Fruit fly (Drosophila melanogaster): ENCODE results near the gene CG3598.

Gene CG3598

dm6 chrX:2936727-2937126 is at the start of gene CG3598:
Gene CG3598, plus strand, starts transcription at chrX:2937027.
- TF ChIP-seq Clk (GFP tag; optimal IDR thresholded peaks at IDR 0.05): no peak
- no peak for TF ChIP-seq Mnt (GFP tag; optimal IDR thresholded peaks at IDR 0.05)
- no peak for TF ChIP-seq CG7101 (tag; optimal IDR thresholded peaks at IDR 0.05)
- TF ChIP-seq ovo (GFP tag; optimal IDR thresholded peaks at IDR 0.05): no peak
- no peak for TF ChIP-seq CG1620 (GFP tag; optimal IDR thresholded peaks at IDR 0.05)
- no peak for TF ChIP-seq pad (GFP tag; optimal IDR thresholded peaks at IDR 0.05)
- no peak for TF ChIP-seq CG12768 (GFP tag; optimal IDR thresholded peaks at IDR 0.05)
- TF ChIP-seq cnc (optimal IDR thresholded peaks at IDR 0.05): no peak
- no peak for TF ChIP-seq CG14711 (tag; optimal IDR thresholded peaks at IDR 0.05)
- TF ChIP-seq CG7045 (GFP tag; optimal IDR thresholded peaks at IDR 0.05): no peak
- TF ChIP-seq CG33017 (tag; optimal IDR thresholded peaks at IDR 0.05): no peak
- TF ChIP-seq cic (GFP tag; optimal IDR thresholded peaks at IDR 0.05): no peak
- TF ChIP-seq CG11617 (GFP tag; optimal IDR thresholded peaks at IDR 0.05): no peak
- no peak for TF ChIP-seq Hr96 (GFP tag; optimal IDR thresholded peaks at IDR 0.05)
- no peak for TF ChIP-seq bab1 (GFP tag; optimal IDR thresholded peaks at IDR 0.05)
- no peak for TF ChIP-seq Crg-1 (GFP tag; optimal IDR thresholded peaks at IDR 0.05)

dm6 chrX:2888211-2888610 is 48.6 kb upstream of the CG3598 start:
- TF ChIP-seq cnc (optimal IDR thresholded peaks at IDR 0.05) (no peak), cic (GFP tag; optimal IDR thresholded peaks at IDR 0.05) (no peak), CG7045 (GFP tag; optimal IDR thresholded peaks at IDR 0.05) (no peak), CG12768 (GFP tag; optimal IDR thresholded peaks at IDR 0.05) (no peak), pad (GFP tag; optimal IDR thresholded peaks at IDR 0.05) (no peak), CG1620 (GFP tag; optimal IDR thresholded peaks at IDR 0.05) (no peak), CG14711 (tag; optimal IDR thresholded peaks at IDR 0.05) (no peak), toe (GFP tag; optimal IDR thresholded peaks at IDR 0.05) (no peak), CG33017 (tag; optimal IDR thresholded peaks at IDR 0.05) (no peak), kay (GFP tag; ENCODE audit: borderline replicate concordance) (no peak), ovo (GFP tag; optimal IDR thresholded peaks at IDR 0.05) (no peak), CG7101 (tag; optimal IDR thresholded peaks at IDR 0.05) (no peak)

dm6 chrX:2890468-2890867 is 46.4 kb upstream of the CG3598 start, which contains the start of gene CG3526:
Gene CG3526, plus strand, starts transcription at chrX:2890768.
- TF ChIP-seq tj (GFP tag; optimal IDR thresholded peaks at IDR 0.05): no peak
- TF ChIP-seq Crg-1 (GFP tag; optimal IDR thresholded peaks at IDR 0.05): no peak
- TF ChIP-seq cic (GFP tag; optimal IDR thresholded peaks at IDR 0.05): no peak
- TF ChIP-seq toe (GFP tag; optimal IDR thresholded peaks at IDR 0.05): no peak
- no peak for TF ChIP-seq bab1 (GFP tag; optimal IDR thresholded peaks at IDR 0.05)
- TF ChIP-seq CG11617 (GFP tag; optimal IDR thresholded peaks at IDR 0.05): no peak
- no peak for TF ChIP-seq cnc (optimal IDR thresholded peaks at IDR 0.05)
- TF ChIP-seq kay (GFP tag; ENCODE audit: borderline replicate concordance): no peak
- TF ChIP-seq CG1620 (GFP tag; optimal IDR thresholded peaks at IDR 0.05): no peak
- no peak for TF ChIP-seq Clk (GFP tag; optimal IDR thresholded peaks at IDR 0.05)

- TF ChIP-seq CG11617 (GFP tag; optimal IDR thresholded peaks at IDR 0.05) (no peak), bab1 (GFP tag; optimal IDR thresholded peaks at IDR 0.05) (no peak), Mnt (GFP tag; optimal IDR thresholded peaks at IDR 0.05) (no peak), ovo (GFP tag; optimal IDR thresholded peaks at IDR 0.05) (no peak), pad (GFP tag; optimal IDR thresholded peaks at IDR 0.05) (no peak), Hr96 (GFP tag; optimal IDR thresholded peaks at IDR 0.05) (no peak), cic (GFP tag; optimal IDR thresholded peaks at IDR 0.05) (no peak), CG7101 (tag; optimal IDR thresholded peaks at IDR 0.05) (no peak), CG1620 (GFP tag; optimal IDR thresholded peaks at IDR 0.05) (no peak), Clk (GFP tag; optimal IDR thresholded peaks at IDR 0.05) (no peak), cnc (optimal IDR thresholded peaks at IDR 0.05) (no peak), CG12768 (GFP tag; optimal IDR thresholded peaks at IDR 0.05) (no peak), CG14711 (tag; optimal IDR thresholded peaks at IDR 0.05) (no peak), Crg-1 (GFP tag; optimal IDR thresholded peaks at IDR 0.05) (no peak), tj (GFP tag; optimal IDR thresholded peaks at IDR 0.05) (no peak), kay (GFP tag; ENCODE audit: borderline replicate concordance) (no peak)
Observed at dm6 chrX:2907105-2907694, 29.6 kb upstream of the CG3598 start.

DNA sequence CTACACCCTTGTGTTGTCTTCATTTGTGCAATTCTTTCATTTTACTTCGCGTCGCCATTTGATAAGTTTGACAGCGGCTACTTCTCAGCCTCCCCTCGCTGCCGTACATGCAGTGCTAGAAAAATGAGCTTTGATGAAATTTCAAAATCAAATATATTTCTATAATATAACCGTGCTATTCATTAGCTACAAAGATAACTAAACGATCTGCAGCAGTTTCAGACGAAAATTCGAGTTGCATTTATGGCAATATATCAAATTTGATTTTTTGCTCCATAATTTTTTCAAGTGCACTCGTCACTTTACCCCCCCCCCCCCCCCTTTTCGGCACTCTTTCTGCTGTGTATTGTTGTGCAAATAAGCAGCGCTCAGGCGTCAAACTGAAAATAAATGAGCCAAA is 24.2 kb upstream of the CG3598 start:
- no peak for TF ChIP-seq Crg-1 (GFP tag; optimal IDR thresholded peaks at IDR 0.05)
- TF ChIP-seq toe (GFP tag; optimal IDR thresholded peaks at IDR 0.05): no peak

DNA sequence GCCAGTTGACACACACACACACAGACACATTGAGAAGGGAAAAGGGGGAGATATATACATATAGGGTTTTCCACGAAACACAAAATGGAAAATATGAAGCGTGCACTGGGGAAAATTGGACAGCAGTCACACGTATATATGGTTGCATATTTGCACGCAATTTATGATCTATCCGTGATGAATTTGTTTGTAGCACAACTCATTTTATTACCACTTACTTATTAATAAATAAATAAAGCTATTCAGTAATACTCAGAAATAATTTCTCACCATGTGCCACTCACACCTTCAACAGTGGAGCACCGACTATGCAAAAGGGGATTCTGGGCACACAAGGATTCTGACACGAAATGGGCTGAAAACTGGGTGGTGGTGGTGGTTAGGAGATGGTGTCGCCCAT is 22.7 kb upstream of the CG3598 start:
- TF ChIP-seq kay (GFP tag; ENCODE audit: borderline replicate concordance) (no peak), toe (GFP tag; optimal IDR thresholded peaks at IDR 0.05) (no peak), CG12768 (GFP tag; optimal IDR thresholded peaks at IDR 0.05) (no peak), CG1620 (GFP tag; optimal IDR thresholded peaks at IDR 0.05) (no peak), tj (GFP tag; optimal IDR thresholded peaks at IDR 0.05) (no peak), Hr96 (GFP tag; optimal IDR thresholded peaks at IDR 0.05) (no peak), ovo (GFP tag; optimal IDR thresholded peaks at IDR 0.05) (no peak), pad (GFP tag; optimal IDR thresholded peaks at IDR 0.05) (no peak), CG11617 (GFP tag; optimal IDR thresholded peaks at IDR 0.05) (no peak), bab1 (GFP tag; optimal IDR thresholded peaks at IDR 0.05) (no peak), CG5204 (GFP tag; optimal IDR thresholded peaks at IDR 0.05) (no peak), CG14711 (tag; optimal IDR thresholded peaks at IDR 0.05) (no peak), cic (GFP tag; optimal IDR thresholded peaks at IDR 0.05) (no peak), CG7101 (tag; optimal IDR thresholded peaks at IDR 0.05) (no peak), Mnt (GFP tag; optimal IDR thresholded peaks at IDR 0.05) (no peak), CG7045 (GFP tag; optimal IDR thresholded peaks at IDR 0.05) (no peak), Crg-1 (GFP tag; optimal IDR thresholded peaks at IDR 0.05) (no peak), Clk (GFP tag; optimal IDR thresholded peaks at IDR 0.05) (no peak), cnc (optimal IDR thresholded peaks at IDR 0.05) (no peak), CG33017 (tag; optimal IDR thresholded peaks at IDR 0.05) (no peak)

Measured in whole organism, adult.